Worm (Caenorhabditis elegans) whole organism, L4/young adult: Measurements from ENCODE around the gene dhhc-14.

Source experiments
- W03F9.2 ChIP-seq: fragments of 150-350 bp; optimal IDR thresholded peaks from 2 replicates; lab custom pipeline; 2014; ENCODE audit warnings: missing biosample characterization, missing genetic modification characterization
- dao-5 ChIP-seq: sonication (generic microtip); optimal IDR thresholded peaks from 2 replicates; lab custom pipeline; 2016; ENCODE audit warnings: missing genotype, missing genetic modification characterization, moderate library complexity, missing compliant biosample characterization
- him-1 ChIP-seq: sonication (generic microtip); optimal IDR thresholded peaks from 2 replicates; lab custom pipeline; 2016; ENCODE audit warnings: missing genotype, missing genetic modification reagents, missing genetic modification characterization, missing compliant biosample characterization

DNA sequence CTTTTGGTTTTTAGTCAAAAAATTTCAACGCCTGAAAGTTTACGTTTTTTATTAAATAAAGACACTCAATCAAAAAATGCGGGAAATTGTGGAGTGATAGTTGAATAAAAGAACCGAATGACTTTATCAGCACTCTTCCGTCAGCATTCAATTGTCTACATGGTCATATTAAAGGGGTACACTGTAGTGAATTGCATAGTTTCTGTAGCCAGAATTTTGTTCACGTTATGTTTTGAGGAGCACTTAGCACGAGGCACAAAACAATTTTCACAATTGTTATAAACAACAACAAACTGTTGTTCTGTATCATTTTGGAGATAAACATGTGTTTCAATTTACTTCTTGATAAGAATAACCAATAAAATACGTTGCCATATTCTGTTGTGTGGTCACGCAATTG is 3.1 kb upstream of the dhhc-14 start, which contains the start of gene D2021.4:
- no peak for TF ChIP-seq him-1 (tag; lab: Kevin White, UChicago)
- no peak for TF ChIP-seq dao-5
- TF ChIP-seq W03F9.2 (tag; lab: Kevin White, UChicago), result no peak
